Fruit fly (Drosophila melanogaster): ENCODE results near the gene FoxP.

FoxP gene

DNA sequence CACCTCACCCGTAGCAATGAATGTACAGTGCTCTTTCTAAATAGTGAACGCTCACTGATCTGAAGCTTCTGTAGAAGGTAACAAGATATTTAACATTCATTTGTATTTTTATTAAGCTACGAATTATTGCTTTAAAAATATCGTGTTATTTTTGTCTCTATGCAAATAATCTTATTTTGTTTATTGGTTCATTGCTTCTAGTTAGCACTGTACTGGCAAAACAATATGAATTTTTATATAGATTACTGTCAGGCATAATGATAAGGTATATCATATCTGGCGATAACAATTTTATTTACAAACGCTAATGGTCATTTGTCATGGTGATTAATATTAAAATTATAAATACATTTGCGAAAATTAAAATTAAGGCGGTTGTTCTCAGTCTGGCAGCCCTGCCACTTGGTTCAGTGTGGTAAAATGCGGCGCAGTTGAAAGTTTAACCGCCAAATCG is 40.9 kb upstream of the FoxP start, which contains the start of gene CG9471 (continued):
- TF ChIP-seq CG13624 (GFP tag; optimal IDR thresholded peaks at IDR 0.05) (peak; percentile 90), Antp (GFP tag; optimal IDR thresholded peaks at IDR 0.05) (peak; percentile 89), Mrtf (GFP tag; IDR thresholded peaks at IDR 0.05) (peak; percentile 85), CG1024 (GFP tag; IDR thresholded peaks at IDR 0.05) (peak; percentile 56; the same call in 1 of the 2 replicates), CG14441 (GFP tag; IDR thresholded peaks at IDR 0.05) (peak; percentile 91), nom (GFP tag; optimal IDR thresholded peaks at IDR 0.05) (peak; percentile 86), CG10959 (GFP tag; IDR thresholded peaks at IDR 0.05) (peak; percentile 81), Ssrp (tag; optimal IDR thresholded peaks at IDR 0.05) (peak; percentile 87), HLHmδ (GFP tag; optimal IDR thresholded peaks at IDR 0.05) (no peak), CG7839 (tag; optimal IDR thresholded peaks at IDR 0.05) (peak; percentile 92), Ets97D (GFP tag; optimal IDR thresholded peaks at IDR 0.05) (peak; percentile 70), danr (GFP tag; IDR thresholded peaks at IDR 0.05) (peak; percentile 74), CG4820 (GFP tag; optimal IDR thresholded peaks at IDR 0.05) (peak; percentile 89), CG2678 (tag; optimal IDR thresholded peaks at IDR 0.05) (peak; percentile 95), tup (GFP tag; optimal IDR thresholded peaks at IDR 0.05) (peak; percentile 77), CG17361 (GFP tag; IDR thresholded peaks at IDR 0.05) (peak; percentile 93), CG6689 (GFP tag; IDR thresholded peaks at IDR 0.05) (peak; percentile 94), Sox102F (GFP tag; optimal IDR thresholded peaks at IDR 0.05) (peak; percentile 93), H15 (GFP tag; IDR thresholded peaks at IDR 0.05) (peak; percentile 94), tll (GFP tag; optimal IDR thresholded peaks at IDR 0.05) (no peak), Atf-2 (GFP tag; optimal IDR thresholded peaks at IDR 0.05) (peak; percentile 82), zen (tag; optimal IDR thresholded peaks at IDR 0.05) (peak; percentile 88), mirr (GFP tag; optimal IDR thresholded peaks at IDR 0.05) (peak; percentile 88), Gsc (GFP tag; IDR thresholded peaks at IDR 0.05) (peak; percentile 70), en (GFP tag; optimal IDR thresholded peaks at IDR 0.05) (peak; percentile 72), CG15696 (tag; optimal IDR thresholded peaks at IDR 0.05) (peak; percentile 76), TFAM (GFP tag; optimal IDR thresholded peaks at IDR 0.05) (peak; percentile 38), onecut (GFP tag; IDR thresholded peaks at IDR 0.05) (peak; percentile 80), CG10209 (GFP tag; optimal IDR thresholded peaks at IDR 0.05) (peak; percentile 90), row (GFP tag; IDR thresholded peaks at IDR 0.05) (peak; percentile 98), Dll (GFP tag; IDR thresholded peaks at IDR 0.05; ENCODE audit: partially characterized antibody) (no peak), seq (GFP tag; IDR thresholded peaks at IDR 0.05) (peak; percentile 92), otp (GFP tag; IDR thresholded peaks at IDR 0.05) (peak; percentile 85; the same call in 2 of the 3 replicates), CG10366 (GFP tag; IDR thresholded peaks at IDR 0.05) (peak; percentile 93), btn (GFP tag; optimal IDR thresholded peaks at IDR 0.05) (peak; percentile 25), fd102C (GFP tag; optimal IDR thresholded peaks at IDR 0.05) (peak; percentile 57), yki (optimal IDR thresholded peaks at IDR 0.05) (no peak), CG17802 (tag; optimal IDR thresholded peaks at IDR 0.05) (peak; percentile 50), Hr51 (GFP tag; optimal IDR thresholded peaks at IDR 0.05) (peak; percentile 75 to 92), CG13123 (GFP tag; optimal IDR thresholded peaks at IDR 0.05) (peak; percentile 83), bowl (GFP tag; IDR thresholded peaks at IDR 0.05) (peak; percentile 85), Six4 (GFP tag; optimal IDR thresholded peaks at IDR 0.05) (peak; percentile 88), CG13287 (GFP tag; IDR thresholded peaks at IDR 0.05; ENCODE audit: partially characterized antibody) (peak; percentile 30; the same call in 1 of the 2 replicates), HmgZ (tag; optimal IDR thresholded peaks at IDR 0.05) (peak; percentile 96), Tbp (GFP tag; optimal IDR thresholded peaks at IDR 0.05) (no peak), tin (GFP tag; optimal IDR thresholded peaks at IDR 0.05) (peak; percentile 88), Chrac-16 (GFP tag; optimal IDR thresholded peaks at IDR 0.05) (peak; percentile 92), CG17829 (tag; optimal IDR thresholded peaks at IDR 0.05) (peak; percentile 91), gcm (GFP tag; optimal IDR thresholded peaks at IDR 0.05) (peak; percentile 94), Taf1 (GFP tag; IDR thresholded peaks at IDR 0.05) (peak; percentile 88), Bdp1 (GFP tag; optimal IDR thresholded peaks at IDR 0.05) (peak; percentile 78)
